Fruit fly (Drosophila melanogaster) whole organism, prepupa: Measurements from ENCODE around the gene PolA2.

ENCODE experiments used
- CG10669 ChIP-seq: fragments of 200-800 bp; sonication (Bioruptor generic); optimal IDR thresholded peaks from 3 replicates; lab custom pipeline; 2018; ENCODE audit warnings: missing biosample characterization, mild to moderate bottlenecking, missing genetic modification characterization, moderate library complexity
- CG11294 ChIP-seq: fragments of 200-800 bp; sonication (Bioruptor generic); IDR thresholded peaks from 2 replicates; pipeline ENCODE4 v1.3.6; 2022; ENCODE audit warnings: missing biosample characterization, missing genetic modification characterization
- CG11762 ChIP-seq: fragments of 200-800 bp; sonication (Bioruptor generic); optimal IDR thresholded peaks from 3 replicates; lab custom pipeline; 2016; ENCODE audit warnings: missing biosample characterization, missing genetic modification characterization; ENCODE audit not compliant: insufficient read depth
- CG11902 ChIP-seq: fragments of 200-800 bp; sonication (Bioruptor generic); optimal IDR thresholded peaks from 3 replicates; lab custom pipeline; 2016; ENCODE audit warnings: missing biosample characterization, missing genetic modification characterization
- CG15336 ChIP-seq: fragments of 200-800 bp; sonication (Bioruptor generic); IDR thresholded peaks from 2 replicates; pipeline ENCODE4 v1.3.6; 2022; ENCODE audit warnings: missing biosample characterization, missing genetic modification characterization
- CG1621 ChIP-seq: fragments of 200-800 bp; sonication (Bioruptor generic); optimal IDR thresholded peaks from 3 replicates; lab custom pipeline; 2018; ENCODE audit warnings: missing biosample characterization, mild to moderate bottlenecking, missing genetic modification characterization
- CG16779 ChIP-seq: fragments of 200-800 bp; sonication (Bioruptor generic); optimal IDR thresholded peaks from 3 replicates; lab custom pipeline; 2017; ENCODE audit warnings: missing biosample characterization, mild to moderate bottlenecking, missing genetic modification characterization
- CG3032 ChIP-seq: fragments of 200-800 bp; optimal IDR thresholded peaks from 2 replicates; lab custom pipeline; 2019; ENCODE audit warnings: missing biosample characterization, mild to moderate bottlenecking, missing genetic modification characterization, moderate library complexity
- CG31627 ChIP-seq: fragments of 200-800 bp; sonication (Bioruptor generic); optimal IDR thresholded peaks from 3 replicates; lab custom pipeline; 2016; ENCODE audit warnings: missing biosample characterization, missing genetic modification characterization
- CG32006 ChIP-seq: fragments of 200-800 bp; sonication (Bioruptor generic); optimal IDR thresholded peaks from 3 replicates; lab custom pipeline; 2017; ENCODE audit warnings: missing biosample characterization, mild to moderate bottlenecking, missing genetic modification characterization
- CG3919 ChIP-seq: fragments of 200-800 bp; sonication (Bioruptor generic); optimal IDR thresholded peaks from 3 replicates; lab custom pipeline; 2016; ENCODE audit warnings: missing biosample characterization, missing genetic modification characterization
- CG6163 ChIP-seq: fragments of 200-800 bp; sonication (Bioruptor generic); IDR thresholded peaks from 3 replicates; pipeline ENCODE4 v1.3.6; 2022; ENCODE audit warnings: missing biosample characterization, missing genetic modification characterization
- CG6276 ChIP-seq: fragments of 200-800 bp; sonication (Bioruptor generic); optimal IDR thresholded peaks from 2 replicates; lab custom pipeline; 2017; ENCODE audit warnings: missing biosample characterization, mild to moderate bottlenecking, missing genetic modification characterization
- CG6792 ChIP-seq: fragments of 200-800 bp; sonication (Bioruptor generic); optimal IDR thresholded peaks from 3 replicates; lab custom pipeline; 2016; ENCODE audit warnings: missing biosample characterization, missing genetic modification characterization
- CG6808 ChIP-seq: fragments of 200-800 bp; sonication (Bioruptor generic); optimal IDR thresholded peaks from 3 replicates; lab custom pipeline; 2017; ENCODE audit warnings: missing biosample characterization, missing genetic modification characterization, mild to moderate bottlenecking, moderate library complexity, missing genetic modification reagents
- CG7368 ChIP-seq: fragments of 200-800 bp; sonication (Bioruptor generic); optimal IDR thresholded peaks from 3 replicates; lab custom pipeline; 2016; ENCODE audit warnings: missing biosample characterization, missing genetic modification characterization
- CG8119 ChIP-seq: fragments of 200-800 bp; sonication (Bioruptor generic); IDR thresholded peaks from 3 replicates; pipeline ENCODE4 v1.3.6; 2022; ENCODE audit warnings: missing biosample characterization, missing genetic modification characterization
- CG8319 ChIP-seq: fragments of 200-800 bp; sonication (Bioruptor generic); optimal IDR thresholded peaks from 3 replicates; lab custom pipeline; 2016; ENCODE audit warnings: missing biosample characterization, missing genetic modification characterization
- CG9139 ChIP-seq: fragments of 200-800 bp; sonication (Bioruptor generic); optimal IDR thresholded peaks from 3 replicates; lab custom pipeline; 2017; ENCODE audit warnings: missing biosample characterization, mild to moderate bottlenecking, missing genetic modification characterization
- Eip75B ChIP-seq: fragments of 200-800 bp; sonication (Bioruptor generic); optimal IDR thresholded peaks from 3 replicates; lab custom pipeline; 2016; ENCODE audit warnings: missing biosample characterization, missing genetic modification characterization
- Eip78C ChIP-seq: fragments of 200-800 bp; sonication (Bioruptor generic); peaks from one replicate; lab custom pipeline; 2016; ENCODE audit warnings: missing biosample characterization, missing genetic modification characterization
- Eip93F ChIP-seq: fragments of 200-800 bp; sonication (Bioruptor generic); optimal IDR thresholded peaks from 2 replicates; lab custom pipeline; 2016; ENCODE audit warnings: missing biosample characterization, mild to moderate bottlenecking, missing genetic modification characterization
- Ets21C ChIP-seq: fragments of 200-800 bp; sonication (Bioruptor generic); optimal IDR thresholded peaks from 3 replicates; lab custom pipeline; 2016; ENCODE audit warnings: missing biosample characterization, missing genetic modification characterization
- Ets96B ChIP-seq: fragments of 200-800 bp; optimal IDR thresholded peaks from 2 replicates; lab custom pipeline; 2019; ENCODE audit warnings: missing biosample characterization, mild to moderate bottlenecking, missing genetic modification characterization, moderate library complexity
- Gug ChIP-seq: fragments of 200-800 bp; sonication (Bioruptor generic); IDR thresholded peaks from 2 replicates; pipeline ENCODE4 v1.3.6; 2022; ENCODE audit warnings: missing biosample characterization, missing genetic modification characterization
- Hr38 ChIP-seq: sonication (Bioruptor generic); optimal IDR thresholded peaks from 2 replicates; lab custom pipeline; 2016; ENCODE audit warnings: missing biosample characterization, missing genetic modification characterization
- Hr39 ChIP-seq: fragments of 200-800 bp; sonication (Bioruptor generic); optimal IDR thresholded peaks from 2 replicates; lab custom pipeline; 2016; ENCODE audit warnings: missing biosample characterization, missing genetic modification characterization
- Lpt ChIP-seq: fragments of 200-800 bp; sonication (Bioruptor generic); optimal IDR thresholded peaks from 3 replicates; lab custom pipeline; 2016; ENCODE audit warnings: missing biosample characterization, missing genetic modification characterization
- Met ChIP-seq: fragments of 200-800 bp; sonication (Bioruptor generic); optimal IDR thresholded peaks from 3 replicates; lab custom pipeline; 2016; ENCODE audit warnings: missing biosample characterization, missing genetic modification characterization
- OdsH ChIP-seq: fragments of 200-800 bp; sonication (Bioruptor generic); optimal IDR thresholded peaks from 3 replicates; lab custom pipeline; 2016; ENCODE audit warnings: missing biosample characterization, missing genetic modification characterization
- Smox ChIP-seq: fragments of 200-800 bp; sonication (Bioruptor generic); optimal IDR thresholded peaks from 3 replicates; lab custom pipeline; 2016; ENCODE audit warnings: missing biosample characterization, missing genetic modification characterization
- Sox102F ChIP-seq: fragments of 200-800 bp; sonication (Bioruptor generic); optimal IDR thresholded peaks from 2 replicates; lab custom pipeline; 2016; ENCODE audit warnings: missing biosample characterization, mild to moderate bottlenecking, missing genetic modification characterization
- achi ChIP-seq: fragments of 200-800 bp; sonication (Bioruptor generic); optimal IDR thresholded peaks from 3 replicates; lab custom pipeline; 2016; ENCODE audit warnings: missing biosample characterization, missing genetic modification characterization
- acj6 ChIP-seq: fragments of 200-800 bp; sonication (Bioruptor generic); optimal IDR thresholded peaks from 3 replicates; lab custom pipeline; 2016; ENCODE audit warnings: missing biosample characterization, missing genetic modification characterization
- dac ChIP-seq: fragments of 200-800 bp; sonication (Bioruptor generic); optimal IDR thresholded peaks from 2 replicates; lab custom pipeline; 2017; ENCODE audit warnings: missing biosample characterization, mild to moderate bottlenecking, missing genetic modification characterization
- dsx ChIP-seq: fragments of 200-800 bp; optimal IDR thresholded peaks from 3 replicates; lab custom pipeline; 2019; ENCODE audit warnings: missing biosample characterization, mild to moderate bottlenecking, missing genetic modification characterization, moderate library complexity; ENCODE audit not compliant: poor library complexity, severe bottlenecking
- eg ChIP-seq: fragments of 200-800 bp; sonication (Bioruptor generic); IDR thresholded peaks from 3 replicates; pipeline ENCODE4 v1.3.6; 2022; ENCODE audit warnings: missing biosample characterization, missing genetic modification characterization
- fd59A ChIP-seq: fragments of 200-800 bp; sonication (Bioruptor generic); optimal IDR thresholded peaks from 2 replicates; lab custom pipeline; 2017; ENCODE audit warnings: missing biosample characterization, mild to moderate bottlenecking, missing genetic modification characterization, missing genetic modification reagents
- fd85E ChIP-seq: fragments of 200-800 bp; sonication (Bioruptor generic); optimal IDR thresholded peaks from 3 replicates; lab custom pipeline; 2016; ENCODE audit warnings: missing biosample characterization, missing genetic modification characterization
- fkh ChIP-seq: fragments of 200-800 bp; sonication (Bioruptor generic); optimal IDR thresholded peaks from 3 replicates; lab custom pipeline; 2017; ENCODE audit warnings: missing biosample characterization, mild to moderate bottlenecking, missing genetic modification characterization, moderate library complexity
- net ChIP-seq: fragments of 200-800 bp; sonication (Bioruptor generic); optimal IDR thresholded peaks from 3 replicates; lab custom pipeline; 2016; ENCODE audit warnings: missing biosample characterization, missing genetic modification characterization
- pdm3 ChIP-seq: fragments of 200-800 bp; sonication (Bioruptor generic); optimal IDR thresholded peaks from 3 replicates; lab custom pipeline; 2016; ENCODE audit warnings: missing biosample characterization, missing genetic modification characterization
- spab ChIP-seq: fragments of 200-800 bp; sonication (Bioruptor generic); optimal IDR thresholded peaks from 2 replicates; lab custom pipeline; 2017; ENCODE audit warnings: missing biosample characterization, mild to moderate bottlenecking, missing genetic modification characterization, missing genetic modification reagents
- ss ChIP-seq, 2 experiments: fragments of 200-800 bp; sonication (Bioruptor generic); optimal IDR thresholded peaks; 2 replicates in 1 of 2; 3 replicates in 1 of 2; lab custom pipeline; 2017 to 2018; ENCODE audit warnings: mild to moderate bottlenecking in 2 of 2, missing biosample characterization in 2 of 2, missing genetic modification characterization in 2 of 2, moderate library complexity in 1 of 2
- svp ChIP-seq: fragments of 200-800 bp; sonication (Bioruptor generic); peaks from one replicate; lab custom pipeline; 2016; ENCODE audit warnings: missing biosample characterization, missing genetic modification characterization
- topi ChIP-seq: fragments of 200-800 bp; sonication (Bioruptor generic); optimal IDR thresholded peaks from 3 replicates; lab custom pipeline; 2016; ENCODE audit warnings: missing biosample characterization, missing genetic modification characterization
- vri ChIP-seq: fragments of 200-800 bp; sonication (Bioruptor generic); optimal IDR thresholded peaks from 3 replicates; lab custom pipeline; 2016; ENCODE audit warnings: missing biosample characterization, mild to moderate bottlenecking, missing genetic modification characterization

Gene PolA2

dm6 chr3R:27222013-27222673 lies 16.8 kb upstream of the PolA2 start (continued):
- no peak for TF ChIP-seq Eip93F (GFP tag; lab: Kevin White, UChicago)
- TF ChIP-seq CG32006: peak; percentile 7
- TF ChIP-seq eg (GFP tag; lab: Robert Waterston, UW): no peak
- TF ChIP-seq Gug (GFP tag; lab: Robert Waterston, UW): no peak
- TF ChIP-seq dsx: peak; percentile 98
- no peak for TF ChIP-seq fd85E (GFP tag; lab: Kevin White, UChicago)
- TF ChIP-seq CG8119 (GFP tag; lab: Robert Waterston, UW): no peak
- TF ChIP-seq topi: peak; percentile 37
- TF ChIP-seq CG6792 (GFP tag; lab: Kevin White, UChicago): peak; percentile 52
- TF ChIP-seq Eip75B (GFP tag; lab: Kevin White, UChicago): peak; percentile 45
- no peak for TF ChIP-seq CG6276 (GFP tag; lab: Kevin White, UChicago)
- TF ChIP-seq spab (GFP tag; lab: Kevin White, UChicago): peak; percentile 46
- TF ChIP-seq CG11762: no peak
- peak; percentile 30 for TF ChIP-seq CG7368
- peak; percentile 31 for TF ChIP-seq CG11902

DNA sequence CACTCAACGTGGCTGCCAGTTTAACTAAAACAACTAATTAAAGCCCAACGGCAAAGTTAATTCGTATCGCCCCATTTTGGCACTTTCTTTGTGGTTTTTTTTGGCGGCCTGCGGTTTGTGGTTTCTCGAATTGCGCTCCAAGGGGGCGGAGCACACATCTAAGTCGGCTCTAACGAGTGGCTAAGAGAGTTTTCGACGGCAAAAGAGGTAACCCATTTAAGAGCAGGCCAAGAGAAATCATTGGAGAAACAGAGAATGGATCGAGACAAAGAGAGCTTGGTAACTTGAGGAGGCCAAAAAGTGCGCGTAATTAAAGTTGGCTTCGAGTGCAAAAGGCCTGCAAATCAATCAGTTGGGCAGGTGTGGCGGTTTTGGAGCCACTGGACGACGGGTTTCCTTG lies 16.0 kb upstream of the PolA2 start:
- TF ChIP-seq CG16779 (tag; lab: Kevin White, UChicago) (no peak), CG31627 (GFP tag; lab: Kevin White, UChicago) (no peak), CG6792 (GFP tag; lab: Kevin White, UChicago) (no peak), Hr38 (no peak), Smox (GFP tag; lab: Kevin White, UChicago) (no peak), Lpt (no peak), fd59A (GFP tag; lab: Kevin White, UChicago) (no peak), dac (GFP tag; lab: Kevin White, UChicago) (no peak), fd85E (GFP tag; lab: Kevin White, UChicago) (no peak), vri (GFP tag; lab: Kevin White, UChicago) (no peak), CG3919 (GFP tag; lab: Kevin White, UChicago) (no peak), fkh (no peak), CG6276 (GFP tag; lab: Kevin White, UChicago) (no peak), CG8319 (GFP tag; lab: Kevin White, UChicago) (no peak), CG11294 (GFP tag; lab: Robert Waterston, UW) (no peak), CG3032 (no peak), Met (GFP tag; lab: Kevin White, UChicago) (no peak), Ets96B (tag; lab: Kevin White, UChicago) (no peak), CG6808 (GFP tag; lab: Kevin White, UChicago) (no peak), Ets21C (GFP tag; lab: Kevin White, UChicago) (no peak)

DNA sequence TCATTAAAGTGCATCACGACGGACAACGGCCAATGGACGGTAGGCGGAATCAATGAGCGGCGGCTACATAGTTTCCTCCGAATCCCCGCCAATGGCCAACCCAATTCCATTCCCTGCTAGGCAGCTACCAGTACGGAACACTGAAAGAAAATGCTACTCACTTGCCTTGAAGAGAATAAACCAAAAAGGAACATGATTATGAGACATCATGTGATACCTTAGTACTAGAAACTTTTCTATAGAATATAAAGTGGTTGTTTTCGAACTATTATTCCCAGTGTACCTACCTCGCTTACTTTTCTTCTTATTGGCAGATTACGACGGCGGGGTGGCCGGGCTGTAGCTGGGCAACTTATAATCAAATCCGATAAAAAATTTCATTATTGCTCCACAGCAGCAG lies 14.2 kb upstream of the PolA2 start:
- TF ChIP-seq pdm3 (GFP tag; lab: Kevin White, UChicago) (peak; percentile 61), CG3032 (peak; percentile 72), CG6163 (peak; percentile 87), CG32006 (peak; percentile 65), CG10669 (GFP tag; lab: Kevin White, UChicago) (peak; percentile 70), Ets21C (GFP tag; lab: Kevin White, UChicago) (peak; percentile 28), acj6 (GFP tag; lab: Kevin White, UChicago) (peak; percentile 66), CG9139 (GFP tag; lab: Kevin White, UChicago) (no peak), svp (GFP tag; lab: Kevin White, UChicago) (peak; percentile 83), CG15336 (GFP tag; lab: Robert Waterston, UW) (peak; percentile 70), fd85E (GFP tag; lab: Kevin White, UChicago) (no peak), CG8319 (GFP tag; lab: Kevin White, UChicago) (peak; percentile 58), Hr39 (peak; percentile 44), CG6276 (GFP tag; lab: Kevin White, UChicago) (peak; percentile 66), net (GFP tag; lab: Kevin White, UChicago) (peak; percentile 59), CG11902 (peak; percentile 66), fd59A (GFP tag; lab: Kevin White, UChicago) (peak; percentile 51), Eip78C (peak; percentile 92), ss (GFP tag; optimal IDR thresholded peaks at IDR 0.05; lab: Kevin White, UChicago) (peak; percentile 37 to 69), achi (GFP tag; lab: Kevin White, UChicago) (peak; percentile 73), CG11762 (peak; percentile 29), Sox102F (GFP tag; lab: Kevin White, UChicago) (peak; percentile 53), CG1621 (tag; lab: Kevin White, UChicago) (peak; percentile 60), OdsH (GFP tag; lab: Kevin White, UChicago) (peak; percentile 64), CG3919 (GFP tag; lab: Kevin White, UChicago) (peak; percentile 75), Hr38 (no peak)
